Worm (Caenorhabditis elegans): Measurements from ENCODE around the gene sup-1.
"Not testable (repeated sequence)": the region's sequence is repeated elsewhere in the genome, so short reads cannot be mapped to it uniquely, and the experiment has no call there.

sup-1 gene

ce11 chrIII:11737527-11737926 lies at the start of gene sup-1:
TSS of gene sup-1 (minus strand) at chrIII:11737627.
- TF ChIP-seq B0310.2 (tag; optimal IDR thresholded peaks at IDR 0.05) (no peak), aly-1 (tag; optimal IDR thresholded peaks at IDR 0.05) (no peak)

DNA sequence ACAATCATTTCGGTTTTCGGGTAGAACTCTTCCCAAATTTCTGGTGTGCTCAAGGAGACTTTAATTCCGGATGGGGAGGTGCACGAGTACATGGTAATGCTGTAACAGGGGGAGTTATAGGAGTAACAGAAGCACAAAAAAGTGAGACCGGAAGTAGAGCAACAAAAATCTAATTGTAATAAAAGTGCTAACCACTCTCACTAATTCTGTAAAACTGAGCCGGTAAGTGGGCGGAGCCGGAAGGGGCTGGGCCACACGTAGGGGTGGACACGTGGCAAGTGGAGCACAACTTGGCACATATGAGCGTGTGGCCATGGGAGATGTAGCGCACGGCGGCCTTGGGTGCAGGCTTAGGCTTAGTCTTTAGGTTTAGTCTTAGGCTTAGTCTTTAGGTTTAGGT lies 48.5 kb upstream of the sup-1 start, which contains the start of gene tbx-38:
TSS of gene tbx-38 (minus strand) at position 101 of the 400 bp plus-strand sequence.
- no peak for TF ChIP-seq aly-1 (tag; optimal IDR thresholded peaks at IDR 0.05)
- TF ChIP-seq sea-1 (GFP tag; conservative IDR thresholded peaks at IDR 0.05): no peak
- no peak for TF ChIP-seq ceh-36 (tag; optimal IDR thresholded peaks at IDR 0.05)
- TF ChIP-seq ets-7 (tag; optimal IDR thresholded peaks at IDR 0.05): peak; percentile 30

- TF ChIP-seq F13C5.2 (tag; optimal IDR thresholded peaks at IDR 0.05) (no peak), hmg-4 (GFP tag; optimal IDR thresholded peaks at IDR 0.05) (no peak), sea-1 (GFP tag; conservative IDR thresholded peaks at IDR 0.05) (no peak), ceh-36 (tag; optimal IDR thresholded peaks at IDR 0.05) (no peak), scrt-1 (GFP tag; IDR thresholded peaks at IDR 0.05) (no peak), ceh-13 (GFP tag; optimal IDR thresholded peaks at IDR 0.05) (no peak), hmbx-1 (tag; optimal IDR thresholded peaks at IDR 0.05) (no peak), ets-7 (tag; optimal IDR thresholded peaks at IDR 0.05) (no peak), tbx-11 (GFP tag; IDR thresholded peaks at IDR 0.05) (no peak)
These were observed 44.4 kb upstream of the sup-1 start, which contains the start of gene srd-74 for ce11 chrIII:11781800-11782199. TSS of gene srd-74 (plus strand) at chrIII:11782100.

- TF ChIP-seq hmbx-1 (tag; optimal IDR thresholded peaks at IDR 0.05) (no peak), pes-1 (GFP tag; IDR thresholded peaks at IDR 0.05) (no peak), tbx-11 (GFP tag; IDR thresholded peaks at IDR 0.05) (no peak), ama-1 (optimal IDR thresholded peaks at IDR 0.05) (no peak), ets-7 (tag; optimal IDR thresholded peaks at IDR 0.05) (no peak), flt-1 (GFP tag; IDR thresholded peaks at IDR 0.05) (no peak)
These were observed 42.8 kb upstream of the sup-1 start, which contains the start of gene C24H11.5 for ce11 chrIII:11780183-11780664. TSS of gene C24H11.5 (plus strand) at chrIII:11780233.

ce11 chrIII:11777321-11777720 lies 39.9 kb upstream of the sup-1 start, which contains the start of gene mdt-21:
TSS of gene mdt-21 (plus strand) at chrIII:11777621.
- TF ChIP-seq flt-1 (GFP tag; IDR thresholded peaks at IDR 0.05) (no peak), tra-4 (tag; optimal IDR thresholded peaks at IDR 0.05) (no peak), hnd-1 (tag; optimal IDR thresholded peaks at IDR 0.05) (no peak), hmg-4 (GFP tag; optimal IDR thresholded peaks at IDR 0.05) (no peak), aly-1 (tag; optimal IDR thresholded peaks at IDR 0.05) (no peak), scrt-1 (GFP tag; IDR thresholded peaks at IDR 0.05) (no peak), B0310.2 (tag; optimal IDR thresholded peaks at IDR 0.05) (no peak), tbx-37 (GFP tag; conservative IDR thresholded peaks at IDR 0.05) (no peak), pes-1 (GFP tag; IDR thresholded peaks at IDR 0.05) (no peak)

- TF ChIP-seq tra-4 (tag; optimal IDR thresholded peaks at IDR 0.05) (no peak), hmg-4 (GFP tag; optimal IDR thresholded peaks at IDR 0.05) (no peak), F13C5.2 (tag; optimal IDR thresholded peaks at IDR 0.05) (peak; percentile 15)
These were observed 37.1 kb upstream of the sup-1 start, which contains the start of gene immp-1 for ce11 chrIII:11774508-11775000. TSS of gene immp-1 (plus strand) at chrIII:11774950.

DNA sequence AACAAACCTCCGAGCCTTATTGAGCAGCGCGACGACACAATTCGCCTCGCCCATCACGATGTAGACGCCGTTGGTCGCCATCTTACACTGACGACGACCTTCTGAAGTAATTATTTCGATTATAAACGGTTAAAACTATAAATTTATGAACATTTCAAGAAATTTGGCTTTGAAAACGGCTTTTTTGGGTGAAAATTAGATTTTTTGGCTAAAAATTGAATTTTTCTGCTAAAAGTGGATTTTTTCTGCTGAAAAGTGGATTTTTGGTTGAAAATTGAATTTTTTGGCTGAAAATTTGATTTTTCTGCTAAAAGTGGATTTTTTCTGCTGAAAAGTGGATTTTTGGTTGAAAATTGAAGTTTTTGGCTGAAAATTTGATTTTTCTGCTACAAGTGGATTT lies 36.2 kb upstream of the sup-1 start, which contains the start of gene gbf-1:
TSS of gene gbf-1 (minus strand) at position 101 of the 400 bp plus-strand sequence.
- TF ChIP-seq B0310.2 (tag; optimal IDR thresholded peaks at IDR 0.05); sea-1 (GFP tag; conservative IDR thresholded peaks at IDR 0.05); hmbx-1 (tag; optimal IDR thresholded peaks at IDR 0.05): not testable (repeated sequence)

DNA sequence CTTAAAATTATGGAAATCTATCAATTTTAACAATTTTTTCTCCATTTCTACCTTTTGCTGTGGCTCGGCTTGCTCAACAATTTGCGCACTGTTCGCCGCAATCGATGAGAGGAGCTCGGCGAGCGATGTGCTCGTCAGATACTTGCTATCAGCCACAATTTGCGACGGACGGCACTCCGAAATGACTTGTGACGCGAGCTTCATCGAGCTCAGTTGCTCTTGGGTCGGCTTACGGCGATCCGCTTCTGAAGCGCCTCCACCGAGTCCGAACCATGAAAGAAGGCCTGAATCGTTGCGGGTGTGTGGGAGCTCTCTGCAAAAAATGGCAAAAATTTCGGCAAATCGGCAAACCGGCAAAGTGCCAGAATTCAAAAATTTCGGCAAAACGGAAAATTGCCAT lies 23.2 kb upstream of the sup-1 start:
- TF ChIP-seq B0310.2 (tag; optimal IDR thresholded peaks at IDR 0.05) (no peak), F13C5.2 (tag; optimal IDR thresholded peaks at IDR 0.05) (no peak)

- TF ChIP-seq pes-1 (GFP tag; IDR thresholded peaks at IDR 0.05) (no peak), scrt-1 (GFP tag; IDR thresholded peaks at IDR 0.05) (no peak), ama-1 (optimal IDR thresholded peaks at IDR 0.05) (no peak), sea-1 (GFP tag; conservative IDR thresholded peaks at IDR 0.05) (no peak), B0310.2 (tag; optimal IDR thresholded peaks at IDR 0.05) (no peak), hmg-4 (GFP tag; optimal IDR thresholded peaks at IDR 0.05) (no peak), ets-7 (tag; optimal IDR thresholded peaks at IDR 0.05) (no peak), tbx-11 (GFP tag; IDR thresholded peaks at IDR 0.05) (no peak), hmbx-1 (tag; optimal IDR thresholded peaks at IDR 0.05) (no peak), ceh-36 (tag; optimal IDR thresholded peaks at IDR 0.05) (no peak), tbx-37 (GFP tag; conservative IDR thresholded peaks at IDR 0.05) (no peak), hnd-1 (tag; optimal IDR thresholded peaks at IDR 0.05) (no peak), tra-4 (tag; optimal IDR thresholded peaks at IDR 0.05) (no peak), flt-1 (GFP tag; IDR thresholded peaks at IDR 0.05) (no peak), aly-1 (tag; optimal IDR thresholded peaks at IDR 0.05) (no peak), F13C5.2 (tag; optimal IDR thresholded peaks at IDR 0.05) (no peak), ceh-13 (GFP tag; optimal IDR thresholded peaks at IDR 0.05) (no peak)
These were observed 20.5 kb upstream of the sup-1 start for ce11 chrIII:11757892-11758291.
